Worm (Caenorhabditis elegans) whole organism, L4/young adult: ENCODE data around the gene F48D6.4.

Source experiments
- W03F9.2 ChIP-seq: fragments of 150-350 bp; optimal IDR thresholded peaks from 2 replicates; lab custom pipeline; 2014; ENCODE audit warnings: missing biosample characterization, missing genetic modification characterization
- him-1 ChIP-seq: sonication (generic microtip); optimal IDR thresholded peaks from 2 replicates; lab custom pipeline; 2016; ENCODE audit warnings: missing genotype, missing genetic modification reagents, missing genetic modification characterization, missing compliant biosample characterization

ce11 chrX:4222200-4222599, 24.8 kb downstream of the F48D6.4 start:
- no peak for TF ChIP-seq him-1
- no peak for TF ChIP-seq W03F9.2
